Worm (Caenorhabditis elegans) whole organism, early embryonic: ENCODE results near the gene AC8.3.
"Not testable (repeated sequence)": the region's sequence is repeated elsewhere in the genome, so short reads cannot be mapped to it uniquely, and the experiment has no call there.

Experiments
- B0310.2 ChIP-seq: sonication (generic microtip); optimal IDR thresholded peaks from 2 replicates; lab custom pipeline; 2016; ENCODE audit warnings: mild to moderate bottlenecking, missing genetic modification characterization, missing compliant biosample characterization
- F13C5.2 ChIP-seq: sonication (generic microtip); optimal IDR thresholded peaks from 2 replicates; lab custom pipeline; 2017; ENCODE audit warnings: mild to moderate bottlenecking, missing genetic modification characterization, inconsistent platforms, missing compliant biosample characterization
- ama-1 ChIP-seq: fragments of 150-350 bp; optimal IDR thresholded peaks from 2 replicates; lab custom pipeline; 2014
- ceh-13 ChIP-seq: fragments of 200-800 bp; sonication (Bioruptor generic); optimal IDR thresholded peaks from 2 replicates; lab custom pipeline; 2018; ENCODE audit warnings: mild to moderate bottlenecking, missing genetic modification characterization, missing compliant biosample characterization
- hmbx-1 ChIP-seq: sonication (generic microtip); optimal IDR thresholded peaks from 2 replicates; lab custom pipeline; 2016; ENCODE audit warnings: mild to moderate bottlenecking, missing genetic modification characterization, missing compliant biosample characterization
- pes-1 ChIP-seq: fragments of 200-800 bp; sonication (Bioruptor generic); IDR thresholded peaks from 2 replicates; pipeline ENCODE4 v1.3.6; 2022; ENCODE audit warnings: missing genetic modification reagents, missing genetic modification characterization, missing compliant biosample characterization
- scrt-1 ChIP-seq: fragments of 200-800 bp; sonication (Bioruptor generic); IDR thresholded peaks from 2 replicates; pipeline ENCODE4 v1.3.6; 2022; ENCODE audit warnings: missing genetic modification characterization, missing compliant biosample characterization
- tbx-11 ChIP-seq: fragments of 200-800 bp; sonication (Bioruptor generic); IDR thresholded peaks from 2 replicates; pipeline ENCODE4 v1.3.6; 2022; ENCODE audit warnings: missing genetic modification characterization, missing compliant biosample characterization
- tra-4 ChIP-seq: sonication (generic microtip); optimal IDR thresholded peaks from 2 replicates; lab custom pipeline; 2017; ENCODE audit warnings: missing genetic modification characterization, missing compliant biosample characterization

ce11 chrX:229374-229773 lies at the start of gene AC8.3:
- TF ChIP-seq B0310.2; scrt-1 (GFP tag; lab: Robert Waterston, UW); tbx-11 (GFP tag; lab: Robert Waterston, UW); F13C5.2 (tag; lab: Kevin White, UChicago); pes-1; hmbx-1 (tag; lab: Kevin White, UChicago); tra-4 (tag; lab: Kevin White, UChicago); ama-1 (lab: Kevin White, UChicago); ceh-13: not testable (repeated sequence)
